Fruit fly (Drosophila melanogaster): ENCODE data around the gene CG5412.

Gene CG5412

dm6 chr3R:20587630-20588479 is 11.0 kb downstream of the CG5412 start, which contains the start of gene Septin2 (continued):
- TF ChIP-seq CG6654 (GFP tag; optimal IDR thresholded peaks at IDR 0.05) (peak; percentile 69), Dll (GFP tag; IDR thresholded peaks at IDR 0.05; ENCODE audit: partially characterized antibody) (no peak), Sox102F (GFP tag; optimal IDR thresholded peaks at IDR 0.05) (peak; percentile 82), CG4854 (GFP tag; optimal IDR thresholded peaks at IDR 0.05) (peak; percentile 65), CG1529 (GFP tag; optimal IDR thresholded peaks at IDR 0.05) (peak; percentile 84), nerfin-1 (tag; optimal IDR thresholded peaks at IDR 0.05) (peak; percentile 77), CG6689 (GFP tag; IDR thresholded peaks at IDR 0.05) (peak; percentile 75), insv (GFP tag; optimal IDR thresholded peaks at IDR 0.05) (peak in 1 of 2 experiments; percentile 21), ems (GFP tag; optimal IDR thresholded peaks at IDR 0.05) (peak; percentile 49), Mrtf (GFP tag; IDR thresholded peaks at IDR 0.05) (no peak; the same call in 2 of the 3 replicates), gcm (GFP tag; optimal IDR thresholded peaks at IDR 0.05) (peak; percentile 86), dmrt11E (tag; optimal IDR thresholded peaks at IDR 0.05) (peak; percentile 78), CG7839 (tag; optimal IDR thresholded peaks at IDR 0.05) (peak; percentile 82), dpn (GFP tag; optimal IDR thresholded peaks at IDR 0.05) (peak; percentile 49 to 75), CG14014 (GFP tag; IDR thresholded peaks at IDR 0.05) (peak; percentile 38; the same call in 1 of the 2 replicates), Tbp (GFP tag; optimal IDR thresholded peaks at IDR 0.05) (no peak), lola (GFP tag; optimal IDR thresholded peaks at IDR 0.05) (peak in 1 of 3 experiments; percentile 83), jing (GFP tag; optimal IDR thresholded peaks at IDR 0.05) (peak; percentile 65), bsh (GFP tag; optimal IDR thresholded peaks at IDR 0.05) (peak; percentile 79), pfk (GFP tag; optimal IDR thresholded peaks at IDR 0.05) (no peak), BEAF-32 (GFP tag; optimal IDR thresholded peaks at IDR 0.05) (no peak), CG34224 (GFP tag; IDR thresholded peaks at IDR 0.05; ENCODE audit: partially characterized antibody) (no peak), Blimp-1 (GFP tag; optimal IDR thresholded peaks at IDR 0.05) (peak; percentile 79), danr (GFP tag; IDR thresholded peaks at IDR 0.05) (peak; percentile 44; the same call in 1 of the 2 replicates), CG14441 (GFP tag; IDR thresholded peaks at IDR 0.05) (peak; percentile 59), chif (GFP tag; optimal IDR thresholded peaks at IDR 0.05) (peak; percentile 49 to 83), ac (GFP tag; optimal IDR thresholded peaks at IDR 0.05) (peak; percentile 46), stwl (tag; optimal IDR thresholded peaks at IDR 0.05) (no peak), CG2875 (GFP tag; optimal IDR thresholded peaks at IDR 0.05) (peak; percentile 79), Sin3A (optimal IDR thresholded peaks at IDR 0.05) (peak; percentile 58), ranshi (GFP tag; IDR thresholded peaks at IDR 0.05) (peak; percentile 47; the same call in 1 of the 2 replicates), Scr (GFP tag; IDR thresholded peaks at IDR 0.05; ENCODE audit: partially characterized antibody) (no peak), dmrt99B (tag; optimal IDR thresholded peaks at IDR 0.05) (peak; percentile 91), kah (GFP tag; optimal IDR thresholded peaks at IDR 0.05) (peak; percentile 46), odd (GFP tag; optimal IDR thresholded peaks at IDR 0.05) (peak; percentile 85), CG17385 (GFP tag; optimal IDR thresholded peaks at IDR 0.05) (peak; percentile 77), nau (GFP tag; optimal IDR thresholded peaks at IDR 0.05) (peak; percentile 36), gro (GFP tag; optimal IDR thresholded peaks at IDR 0.05) (no peak), tin (GFP tag; optimal IDR thresholded peaks at IDR 0.05) (peak; percentile 82), CG6272 (GFP tag; IDR thresholded peaks at IDR 0.05) (peak; percentile 51; the same call in 1 of the 2 replicates), bab2 (GFP tag; optimal IDR thresholded peaks at IDR 0.05) (peak; percentile 76), onecut (GFP tag; IDR thresholded peaks at IDR 0.05) (peak; percentile 19; the same call in 1 of the 2 replicates), CG30403 (GFP tag; optimal IDR thresholded peaks at IDR 0.05) (peak; percentile 81), Antp (GFP tag; optimal IDR thresholded peaks at IDR 0.05) (peak; percentile 25), CG9876 (GFP tag; optimal IDR thresholded peaks at IDR 0.05) (no peak), HLHmδ (GFP tag; optimal IDR thresholded peaks at IDR 0.05) (peak; percentile 59), H15 (GFP tag; IDR thresholded peaks at IDR 0.05) (no peak), cad (GFP tag; optimal IDR thresholded peaks at IDR 0.05) (no peak)

Measured in whole organism, embryonic.